Worm (Caenorhabditis elegans) whole organism, young adult: ENCODE results near the gene T24E12.1.

Experiments
- B0261.1 ChIP-seq: sonication (generic microtip); optimal IDR thresholded peaks from 2 replicates; lab custom pipeline; 2016; ENCODE audit warnings: mild to moderate bottlenecking, missing genetic modification characterization, moderate library complexity, missing compliant biosample characterization
- B0336.3 ChIP-seq: fragments of 200-800 bp; sonication (Bioruptor generic); IDR thresholded peaks from 2 replicates; pipeline ENCODE4 v1.3.6; 2022; ENCODE audit warnings: missing genetic modification characterization, missing compliant biosample characterization
- F57A8.1 ChIP-seq: fragments of 200-800 bp; sonication (Bioruptor generic); optimal IDR thresholded peaks from 2 replicates; lab custom pipeline; 2018; ENCODE audit warnings: mild to moderate bottlenecking, missing genetic modification characterization, moderate library complexity, missing compliant biosample characterization
- T07F8.4 ChIP-seq: sonication (generic microtip); optimal IDR thresholded peaks from 2 replicates; lab custom pipeline; 2016; ENCODE audit warnings: mild to moderate bottlenecking, missing genetic modification characterization, moderate library complexity, missing compliant biosample characterization
- ama-1 ChIP-seq, 3 experiments: fragments of 150-350 bp in 1 of 3; sonication (generic microtip) in 2 of 3; optimal IDR thresholded peaks; 2 replicates each; lab custom pipeline; 2014 to 2018; ENCODE audit warnings: missing biosample characterization in 2 of 3, missing genetic modification characterization in 2 of 3, missing genetic modification reagents in 2 of 3
- athp-1 ChIP-seq: sonication (generic microtip); optimal IDR thresholded peaks from 2 replicates; lab custom pipeline; 2017; ENCODE audit warnings: mild to moderate bottlenecking, missing genetic modification characterization, missing compliant biosample characterization
- hmg-1.2 ChIP-seq: fragments of 200-800 bp; sonication (Bioruptor generic); IDR thresholded peaks from 2 replicates; pipeline ENCODE4 v1.3.6; 2022; ENCODE audit warnings: missing genetic modification reagents, missing genetic modification characterization, missing compliant biosample characterization
- lag-1 ChIP-seq: fragments of 200-800 bp; sonication (Bioruptor generic); IDR thresholded peaks from 2 replicates; pipeline ENCODE4 v1.3.6; 2022; ENCODE audit warnings: missing genetic modification reagents, missing genetic modification characterization, missing compliant biosample characterization
- sea-2 ChIP-seq: fragments of 200-800 bp; sonication (Bioruptor generic); IDR thresholded peaks from 2 replicates; pipeline ENCODE4 v1.3.6; 2022; ENCODE audit warnings: missing genetic modification characterization, missing compliant biosample characterization
- unc-130 ChIP-seq: sonication (generic microtip); optimal IDR thresholded peaks from 2 replicates; lab custom pipeline; 2016; ENCODE audit warnings: missing genetic modification reagents, missing genetic modification characterization, missing compliant biosample characterization
- unc-62 ChIP-seq: fragments of 150-350 bp; optimal IDR thresholded peaks from 2 replicates; lab custom pipeline; 2014; ENCODE audit warnings: missing biosample characterization, missing genetic modification reagents, missing genetic modification characterization

DNA sequence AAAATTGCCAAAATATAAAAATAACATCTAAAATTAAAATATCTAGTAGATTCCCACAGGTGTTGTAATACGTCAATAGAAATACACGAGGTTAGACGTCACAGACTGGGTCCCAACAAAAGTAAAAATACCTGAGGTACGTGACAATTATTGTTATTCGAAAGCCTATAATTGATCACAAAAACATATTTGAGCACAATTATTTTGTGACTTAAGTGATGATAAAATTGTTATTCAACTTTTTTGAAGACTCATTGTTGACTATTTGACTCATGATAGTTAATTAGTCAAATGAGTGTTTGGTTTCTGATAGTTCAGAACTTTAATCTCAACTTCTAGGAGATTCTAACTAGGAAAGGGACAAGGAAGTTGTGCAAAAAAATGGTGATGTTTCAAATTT, 7.6 kb upstream of the T24E12.1 start:
- TF ChIP-seq T07F8.4 (tag; lab: Kevin White, UChicago) (no peak), B0261.1 (no peak), athp-1 (no peak), B0336.3 (GFP tag; lab: Robert Waterston, UW) (no peak), unc-130 (no peak), F57A8.1 (GFP tag; lab: Kevin White, UChicago) (no peak), lag-1 (GFP tag; lab: Robert Waterston, UW) (no peak), sea-2 (no peak), unc-62 (GFP tag; lab: Kevin White, UChicago) (no peak), ama-1 (optimal IDR thresholded peaks at IDR 0.05; lab: Kevin White, UChicago) (no peak), ama-1 (GFP tag; optimal IDR thresholded peaks at IDR 0.05; lab: Kevin White, UChicago) (no peak), hmg-1.2 (GFP tag; lab: Robert Waterston, UW) (no peak)
